Fruit fly (Drosophila melanogaster): ENCODE results near the gene AIF.
A peak's percentile ranks its signal among the peaks of the same experiment; 100 is the strongest.

The AIF gene

dm6 chr2L:2151544-2152290 is at the start of gene AIF:
Gene AIF (plus strand): TSS chr2L:2151754.
- TF ChIP-seq net (GFP tag; optimal IDR thresholded peaks at IDR 0.05), result no peak
- peak; percentile 29 for TF ChIP-seq esn (GFP tag; optimal IDR thresholded peaks at IDR 0.05)
- no peak for TF ChIP-seq Sox102F (GFP tag; optimal IDR thresholded peaks at IDR 0.05)
- no peak for TF ChIP-seq svp (GFP tag)
- TF ChIP-seq vri (GFP tag; optimal IDR thresholded peaks at IDR 0.05), result no peak
- TF ChIP-seq CG1621 (tag; optimal IDR thresholded peaks at IDR 0.05), result peak; percentile 100
- no peak for TF ChIP-seq Ets21C (GFP tag; optimal IDR thresholded peaks at IDR 0.05)
- TF ChIP-seq ss (GFP tag; optimal IDR thresholded peaks at IDR 0.05), result no peak
- no peak for TF ChIP-seq CG9139 (GFP tag; optimal IDR thresholded peaks at IDR 0.05)
- TF ChIP-seq CG3032 (tag; optimal IDR thresholded peaks at IDR 0.05), result no peak
- TF ChIP-seq acj6 (GFP tag; optimal IDR thresholded peaks at IDR 0.05), result no peak
- TF ChIP-seq CG11762 (GFP tag; optimal IDR thresholded peaks at IDR 0.05; ENCODE audit: insufficient read depth), result no peak
- TF ChIP-seq CG6276 (GFP tag; optimal IDR thresholded peaks at IDR 0.05), result no peak
- TF ChIP-seq Met (GFP tag; optimal IDR thresholded peaks at IDR 0.05), result no peak
- no peak for TF ChIP-seq lz (GFP tag; optimal IDR thresholded peaks at IDR 0.05)
- TF ChIP-seq CG31627 (GFP tag; optimal IDR thresholded peaks at IDR 0.05), result no peak
- no peak for TF ChIP-seq dsx (GFP tag; optimal IDR thresholded peaks at IDR 0.05; ENCODE audit: poor library complexity, severe bottlenecking)

- TF ChIP-seq dsx (GFP tag; optimal IDR thresholded peaks at IDR 0.05; ENCODE audit: poor library complexity, severe bottlenecking) (no peak), topi (GFP tag; optimal IDR thresholded peaks at IDR 0.05) (no peak), CG11294 (GFP tag; IDR thresholded peaks at IDR 0.05) (no peak), CG4318 (GFP tag; optimal IDR thresholded peaks at IDR 0.05) (no peak), svp (GFP tag) (no peak), CG8119 (GFP tag; IDR thresholded peaks at IDR 0.05) (no peak), CG32006 (GFP tag; optimal IDR thresholded peaks at IDR 0.05) (no peak), CG6276 (GFP tag; optimal IDR thresholded peaks at IDR 0.05) (no peak), CG8319 (GFP tag; optimal IDR thresholded peaks at IDR 0.05) (no peak), esn (GFP tag; optimal IDR thresholded peaks at IDR 0.05) (no peak), fd85E (GFP tag; optimal IDR thresholded peaks at IDR 0.05) (no peak), CG1621 (tag; optimal IDR thresholded peaks at IDR 0.05) (no peak)
Observed at dm6 chr2L:2109746-2110145, 41.8 kb upstream of the AIF start, which contains the start of gene dpr3. Gene dpr3 (minus strand): TSS chr2L:2109878.

dm6 chr2L:2110350-2110888 is 41.1 kb upstream of the AIF start:
- TF ChIP-seq Sox102F (GFP tag; optimal IDR thresholded peaks at IDR 0.05) (no peak), Lpt (GFP tag; optimal IDR thresholded peaks at IDR 0.05) (no peak), lz (GFP tag; optimal IDR thresholded peaks at IDR 0.05) (no peak), net (GFP tag; optimal IDR thresholded peaks at IDR 0.05) (no peak), CG3032 (tag; optimal IDR thresholded peaks at IDR 0.05) (no peak), CG31627 (GFP tag; optimal IDR thresholded peaks at IDR 0.05) (no peak), CG6163 (GFP tag; IDR thresholded peaks at IDR 0.05) (no peak), CG8319 (GFP tag; optimal IDR thresholded peaks at IDR 0.05) (no peak), dsx (GFP tag; optimal IDR thresholded peaks at IDR 0.05; ENCODE audit: poor library complexity, severe bottlenecking) (no peak)

DNA sequence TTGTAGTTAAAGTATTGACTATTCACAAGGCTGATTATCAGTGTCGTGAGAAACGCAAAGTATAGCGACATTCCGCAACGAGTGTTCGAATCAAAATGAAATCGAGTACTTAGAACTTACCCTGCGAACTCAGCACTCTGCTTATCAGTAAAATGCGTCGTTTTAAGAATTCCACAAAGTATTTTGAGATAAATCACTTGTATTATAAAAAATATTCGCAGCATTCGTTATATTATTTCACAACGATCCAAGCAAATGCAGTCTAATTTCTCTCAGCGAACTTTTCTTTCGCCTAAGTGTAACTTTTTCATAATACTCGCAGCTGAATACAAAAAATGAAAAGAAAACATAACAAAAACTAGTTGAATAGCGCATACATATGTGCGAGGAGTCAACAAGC is 22.4 kb upstream of the AIF start, which contains the start of gene CG4259:
Gene CG4259, minus strand, starts transcription at position 101 of the 400 bp plus-strand sequence.
- no peak for TF ChIP-seq CG31627 (GFP tag; optimal IDR thresholded peaks at IDR 0.05)
- no peak for TF ChIP-seq Eip75B (GFP tag; optimal IDR thresholded peaks at IDR 0.05)
- no peak for TF ChIP-seq net (GFP tag; optimal IDR thresholded peaks at IDR 0.05)
- TF ChIP-seq esn (GFP tag; optimal IDR thresholded peaks at IDR 0.05), result no peak
- TF ChIP-seq Eip78C (GFP tag), result peak; percentile 4
- TF ChIP-seq CG7368 (GFP tag; optimal IDR thresholded peaks at IDR 0.05), result no peak
- TF ChIP-seq Lpt (GFP tag; optimal IDR thresholded peaks at IDR 0.05), result no peak
- TF ChIP-seq fd59A (GFP tag; optimal IDR thresholded peaks at IDR 0.05), result no peak
- TF ChIP-seq svp (GFP tag), result peak; percentile 57
- no peak for TF ChIP-seq CG8119 (GFP tag; IDR thresholded peaks at IDR 0.05)
- TF ChIP-seq fd85E (GFP tag; optimal IDR thresholded peaks at IDR 0.05), result no peak
- TF ChIP-seq pdm3 (GFP tag; optimal IDR thresholded peaks at IDR 0.05), result no peak
